Fruit fly (Drosophila melanogaster) whole organism, wandering third instar larva: ENCODE data around the gene CG42268.

Experiments used
- Abd-B ChIP-seq: fragments of >200 bp; optimal IDR thresholded peaks from 2 replicates; lab custom pipeline; 2017; ENCODE audit warnings: missing biosample characterization, missing genetic modification characterization
- CG32264 ChIP-seq: fragments of 200-800 bp; sonication (Bioruptor generic); optimal IDR thresholded peaks from 2 replicates; lab custom pipeline; 2016; ENCODE audit warnings: missing biosample characterization, missing genetic modification characterization
- CG9705 ChIP-seq: fragments of 200-800 bp; sonication (Bioruptor generic); optimal IDR thresholded peaks from 2 replicates; lab custom pipeline; 2018; ENCODE audit warnings: missing biosample characterization, mild to moderate bottlenecking, missing genetic modification characterization
- CrebA ChIP-seq: fragments of 200-800 bp; sonication (Bioruptor generic); optimal IDR thresholded peaks from 2 replicates; lab custom pipeline; 2016; ENCODE audit warnings: missing biosample characterization, mild to moderate bottlenecking, missing genetic modification characterization, borderline replicate concordance
- Dfd ChIP-seq: fragments of >200 bp; optimal IDR thresholded peaks from 2 replicates; lab custom pipeline; 2017; ENCODE audit warnings: missing biosample characterization, missing genetic modification characterization
- Dif ChIP-seq: fragments of 200-275, 200-300 bp; sonication (Bioruptor generic); optimal IDR thresholded peaks from 2 replicates; lab custom pipeline; 2018; ENCODE audit warnings: missing biosample characterization, missing genetic modification characterization; ENCODE audit not compliant: partially characterized antibody
- GATAd ChIP-seq: sonication (Bioruptor generic); optimal IDR thresholded peaks from 2 replicates; lab custom pipeline; 2016; ENCODE audit warnings: missing biosample characterization, missing genetic modification characterization
- HLH106 ChIP-seq: fragments of 200-800 bp; optimal IDR thresholded peaks from 3 replicates; lab custom pipeline; 2019; ENCODE audit warnings: missing biosample characterization, mild to moderate bottlenecking, missing genetic modification characterization, moderate library complexity
- Hnf4 ChIP-seq: fragments of 200-800 bp; sonication (Bioruptor generic); optimal IDR thresholded peaks from 2 replicates; lab custom pipeline; 2016; ENCODE audit warnings: missing biosample characterization, mild to moderate bottlenecking, missing genetic modification characterization
- Hr78 ChIP-seq: fragments of >200 bp; optimal IDR thresholded peaks from 2 replicates; lab custom pipeline; 2017; ENCODE audit warnings: missing biosample characterization, missing genetic modification characterization
- Hr83 ChIP-seq: fragments of 200-300 bp; sonication (Bioruptor generic); optimal IDR thresholded peaks from 2 replicates; lab custom pipeline; 2016; ENCODE audit warnings: missing biosample characterization, mild to moderate bottlenecking, missing genetic modification characterization, moderate library complexity; ENCODE audit not compliant: poor library complexity, severe bottlenecking
- Jra ChIP-seq: sonication (Bioruptor generic); optimal IDR thresholded peaks from 2 replicates; lab custom pipeline; 2016; ENCODE audit warnings: missing biosample characterization, missing genetic modification characterization
- Mio ChIP-seq: sonication (Bioruptor generic); optimal IDR thresholded peaks from 2 replicates; lab custom pipeline; 2016; ENCODE audit warnings: missing biosample characterization, missing genetic modification characterization
- Myc ChIP-seq: fragments of >200 bp; optimal IDR thresholded peaks from 2 replicates; lab custom pipeline; 2017
- N ChIP-seq: fragments of >200 bp; optimal IDR thresholded peaks from 2 replicates; lab custom pipeline; 2018; ENCODE audit warnings: missing biosample characterization, missing external identifiers, missing genetic modification characterization
- OdsH ChIP-seq: fragments of 200-800 bp; sonication (Bioruptor generic); optimal IDR thresholded peaks from 2 replicates; lab custom pipeline; 2016; ENCODE audit warnings: missing biosample characterization, mild to moderate bottlenecking, missing genetic modification characterization
- Rel ChIP-seq, 2 experiments: fragments of 200-800 bp; sonication (Bioruptor generic) in 1 of 2; optimal IDR thresholded peaks; 2 replicates in 1 of 2; 3 replicates in 1 of 2; lab custom pipeline; 2016 to 2019; ENCODE audit warnings: mild to moderate bottlenecking in 2 of 2, missing biosample characterization in 2 of 2, missing genetic modification characterization in 2 of 2, moderate library complexity in 1 of 2
- Sp1 ChIP-seq: fragments of 200-800 bp; sonication (Bioruptor generic); optimal IDR thresholded peaks from 3 replicates; lab custom pipeline; 2019; ENCODE audit warnings: missing biosample characterization, mild to moderate bottlenecking, missing genetic modification characterization, moderate library complexity
- Vsx2 ChIP-seq: fragments of 200-300, 225-300 bp; sonication (Bioruptor generic); optimal IDR thresholded peaks from 2 replicates; lab custom pipeline; 2018; ENCODE audit warnings: missing biosample characterization, missing genetic modification characterization; ENCODE audit not compliant: partially characterized antibody
- br ChIP-seq: fragments of 200-800 bp; sonication (Bioruptor generic); optimal IDR thresholded peaks from 2 replicates; lab custom pipeline; 2016; ENCODE audit warnings: missing biosample characterization, missing genetic modification characterization
- brk ChIP-seq: fragments of 200-800 bp; sonication (Bioruptor generic); optimal IDR thresholded peaks from 2 replicates; lab custom pipeline; 2016; ENCODE audit warnings: missing biosample characterization, mild to moderate bottlenecking, missing genetic modification characterization
- dl ChIP-seq, 2 experiments: fragments of 175-275, 200-275 bp in 1 of 2; fragments of 200-275 bp in 1 of 2; sonication (Bioruptor generic); optimal IDR thresholded peaks; lab custom pipeline; 2018; ENCODE audit warnings: mild to moderate bottlenecking in 2 of 2, missing biosample characterization in 2 of 2, missing genetic modification characterization in 2 of 2, moderate library complexity in 2 of 2; ENCODE audit not compliant: partially characterized antibody in 2 of 2, insufficient read depth in 1 of 2
- dmrt93B ChIP-seq: fragments of 200-800 bp; sonication (Bioruptor generic); optimal IDR thresholded peaks from 2 replicates; lab custom pipeline; 2018; ENCODE audit warnings: missing biosample characterization, mild to moderate bottlenecking, missing genetic modification characterization
- dsf ChIP-seq: sonication (Bioruptor generic); optimal IDR thresholded peaks from 2 replicates; lab custom pipeline; 2016; ENCODE audit warnings: missing biosample characterization, missing genetic modification characterization, borderline replicate concordance
- ey ChIP-seq: fragments of 200-800 bp; sonication (Bioruptor generic); optimal IDR thresholded peaks from 2 replicates; lab custom pipeline; 2016; ENCODE audit warnings: missing biosample characterization, missing genetic modification characterization
- foxo ChIP-seq, 2 experiments: fragments of 200-800 bp; sonication (Bioruptor generic); optimal IDR thresholded peaks; 2 replicates in 1 of 2; 3 replicates in 1 of 2; lab custom pipeline; 2016 to 2017; ENCODE audit warnings: missing biosample characterization in 2 of 2, missing genetic modification characterization in 2 of 2
- fru ChIP-seq: fragments of 200-800 bp; sonication (Bioruptor generic); optimal IDR thresholded peaks from 3 replicates; lab custom pipeline; 2016; ENCODE audit warnings: missing biosample characterization, mild to moderate bottlenecking, missing genetic modification characterization
- h ChIP-seq: fragments of 200-800 bp; sonication (Bioruptor generic); optimal IDR thresholded peaks from 3 replicates; lab custom pipeline; 2016; ENCODE audit warnings: missing biosample characterization, mild to moderate bottlenecking, missing genetic modification characterization
- jim ChIP-seq: fragments of 175-275, 200-325 bp; sonication (Bioruptor generic); optimal IDR thresholded peaks from 2 replicates; lab custom pipeline; 2016; ENCODE audit warnings: missing biosample characterization, mild to moderate bottlenecking, missing genetic modification characterization
- lola ChIP-seq: fragments of >200 bp; optimal IDR thresholded peaks from 2 replicates; lab custom pipeline; 2017; ENCODE audit warnings: missing biosample characterization, missing genetic modification characterization
- pan ChIP-seq: fragments of >200 bp; optimal IDR thresholded peaks from 2 replicates; lab custom pipeline; 2017
- psq ChIP-seq: fragments of 200-800 bp; sonication (Bioruptor generic); optimal IDR thresholded peaks from 3 replicates; lab custom pipeline; 2017; ENCODE audit warnings: missing biosample characterization, mild to moderate bottlenecking, missing genetic modification characterization, moderate library complexity
- rgr ChIP-seq: fragments of 200-800 bp; sonication (Bioruptor generic); optimal IDR thresholded peaks from 3 replicates; lab custom pipeline; 2016; ENCODE audit warnings: missing biosample characterization, mild to moderate bottlenecking, missing genetic modification characterization
- sage ChIP-seq: fragments of 200-800 bp; sonication (Bioruptor generic); optimal IDR thresholded peaks from 2 replicates; lab custom pipeline; 2016; ENCODE audit warnings: missing biosample characterization, mild to moderate bottlenecking, missing genetic modification characterization
- sv ChIP-seq: fragments of 200-800 bp; sonication (Bioruptor generic); optimal IDR thresholded peaks from 3 replicates; lab custom pipeline; 2016; ENCODE audit warnings: missing biosample characterization, missing genetic modification characterization
- tai ChIP-seq: sonication (Bioruptor generic); optimal IDR thresholded peaks from 2 replicates; lab custom pipeline; 2016; ENCODE audit warnings: missing biosample characterization, missing genetic modification characterization
- usp ChIP-seq: fragments of >200 bp; optimal IDR thresholded peaks from 2 replicates; lab custom pipeline; 2017; ENCODE audit warnings: missing biosample characterization, missing genetic modification characterization
- woc ChIP-seq: sonication (Bioruptor generic); optimal IDR thresholded peaks from 2 replicates; lab custom pipeline; 2016; ENCODE audit warnings: missing biosample characterization, mild to moderate bottlenecking, missing genetic modification characterization

Gene CG42268

dm6 chr3L:9742342-9742741 lies 17.9 kb downstream of the CG42268 start:
- TF ChIP-seq CG32264 (GFP tag; lab: Kevin White, UChicago) (no peak), br (peak; percentile 70), psq (GFP tag; lab: Kevin White, UChicago) (peak; percentile 57), Dif (no peak), dl (GFP tag; optimal IDR thresholded peaks at IDR 0.05; lab: Kevin White, UChicago; ENCODE audit: insufficient read depth in 1 of 2, partially characterized antibody in 2 of 2) (no peak), N (no peak), Sp1 (GFP tag; lab: Kevin White, UChicago) (peak; percentile 60), OdsH (GFP tag; lab: Kevin White, UChicago) (peak; percentile 79), pan (lab: Kevin White, UChicago) (no peak), HLH106 (tag; lab: Kevin White, UChicago) (peak; percentile 87), dmrt93B (GFP tag; lab: Kevin White, UChicago) (peak; percentile 77), CrebA (GFP tag; lab: Kevin White, UChicago) (no peak), Myc (lab: Kevin White, UChicago) (no peak), sv (GFP tag; lab: Kevin White, UChicago) (no peak), Hr83 (GFP tag; lab: Kevin White, UChicago) (no peak), Dfd (GFP tag; lab: Kevin White, UChicago) (no peak), Hnf4 (GFP tag; lab: Kevin White, UChicago) (peak; percentile 28), CG9705 (GFP tag; lab: Kevin White, UChicago) (peak; percentile 36), Rel (GFP tag; optimal IDR thresholded peaks at IDR 0.05; lab: Kevin White, UChicago) (no peak), Rel (tag; optimal IDR thresholded peaks at IDR 0.05; lab: Kevin White, UChicago) (peak; percentile 6), woc (peak; percentile 85), sage (GFP tag; lab: Kevin White, UChicago) (peak; percentile 38), usp (GFP tag; lab: Kevin White, UChicago) (no peak), h (GFP tag; lab: Kevin White, UChicago) (peak; percentile 73), tai (GFP tag; lab: Kevin White, UChicago) (no peak), Hr78 (GFP tag; lab: Kevin White, UChicago) (no peak), Abd-B (no peak), brk (GFP tag; lab: Kevin White, UChicago) (peak; percentile 26), rgr (GFP tag; lab: Kevin White, UChicago) (peak; percentile 31), ey (peak; percentile 68), GATAd (GFP tag; lab: Kevin White, UChicago) (no peak), dsf (GFP tag; lab: Kevin White, UChicago) (no peak), Mio (GFP tag; lab: Kevin White, UChicago) (no peak), fru (GFP tag; lab: Kevin White, UChicago) (peak; percentile 77), jim (no peak), Vsx2 (GFP tag; lab: Kevin White, UChicago) (no peak), lola (GFP tag; lab: Kevin White, UChicago) (no peak), foxo (GFP tag; optimal IDR thresholded peaks at IDR 0.05; lab: Kevin White, UChicago) (peak in 1 of 2 experiments; percentile 66), Jra (GFP tag; lab: Kevin White, UChicago) (no peak)

dm6 chr3L:9739629-9740028 lies 20.6 kb downstream of the CG42268 start:
- TF ChIP-seq Hr78 (GFP tag; lab: Kevin White, UChicago) (no peak), foxo (GFP tag; optimal IDR thresholded peaks at IDR 0.05; lab: Kevin White, UChicago) (peak in 1 of 2 experiments; percentile 33), HLH106 (tag; lab: Kevin White, UChicago) (peak; percentile 16), fru (GFP tag; lab: Kevin White, UChicago) (peak; percentile 19), Sp1 (GFP tag; lab: Kevin White, UChicago) (no peak), h (GFP tag; lab: Kevin White, UChicago) (peak; percentile 21)
